Worm (Caenorhabditis elegans) whole organism, L4 larva: ENCODE data around the gene pitr-5.

Experiments used
- R02D3.7 ChIP-seq: fragments of 150-350 bp; sonication (generic microtip); optimal IDR thresholded peaks from 3 replicates; lab custom pipeline; 2014; ENCODE audit warnings: missing biosample characterization, missing genetic modification characterization
- T20F7.1 ChIP-seq: fragments of 200-800 bp; sonication (Bioruptor generic); optimal IDR thresholded peaks from 2 replicates; lab custom pipeline; 2018; ENCODE audit warnings: mild to moderate bottlenecking, missing genetic modification characterization, missing compliant biosample characterization
- Y5F2A.4 ChIP-seq: fragments of 200-800 bp; sonication (Bioruptor generic); optimal IDR thresholded peaks from 2 replicates; lab custom pipeline; 2018; ENCODE audit warnings: mild to moderate bottlenecking, missing genetic modification characterization, missing compliant biosample characterization
- ZK546.5 ChIP-seq, 2 experiments: sonication (generic microtip); optimal IDR thresholded peaks; 2 replicates each; lab custom pipeline; 2017; ENCODE audit warnings: missing biosample characterization in 2 of 2, missing genetic modification characterization in 2 of 2
- aha-1 ChIP-seq: fragments of 150-350 bp; peaks from one replicate; lab custom pipeline; 2014; ENCODE audit warnings: missing biosample characterization, missing genetic modification characterization
- ama-1 ChIP-seq: fragments of 150-350 bp; optimal IDR thresholded peaks from 2 replicates; lab custom pipeline; 2014; ENCODE audit warnings: inconsistent platforms, mixed read lengths
- ceh-20 ChIP-seq: fragments of 200-800 bp; sonication (Bioruptor generic); IDR thresholded peaks from 2 replicates; pipeline ENCODE4 v1.3.6; 2022; ENCODE audit warnings: missing genetic modification reagents, missing genetic modification characterization, missing compliant biosample characterization
- ceh-28 ChIP-seq: fragments of 150-350 bp; optimal IDR thresholded peaks from 2 replicates; lab custom pipeline; 2014; ENCODE audit warnings: missing biosample characterization, missing genetic modification reagents, missing genetic modification characterization
- ceh-44 ChIP-seq: fragments of 200-800 bp; sonication (Bioruptor generic); IDR thresholded peaks from 2 replicates; pipeline ENCODE4 v1.3.6; 2022; ENCODE audit warnings: missing genetic modification reagents, missing genetic modification characterization, missing compliant biosample characterization
- ceh-82 ChIP-seq: sonication (generic microtip); optimal IDR thresholded peaks from 2 replicates; lab custom pipeline; 2017; ENCODE audit warnings: missing biosample characterization, missing genetic modification characterization
- cey-2 ChIP-seq: sonication (generic microtip); optimal IDR thresholded peaks from 3 replicates; lab custom pipeline; 2017; ENCODE audit warnings: missing genetic modification characterization, mild to moderate bottlenecking, missing compliant biosample characterization, antibody characterized with exemption, borderline replicate concordance; ENCODE audit not compliant: insufficient read depth
- daf-16 ChIP-seq, 3 experiments: sonication (generic microtip); optimal IDR thresholded peaks; 2 replicates each; lab custom pipeline; 2016 to 2017; ENCODE audit warnings: missing genetic modification characterization in 3 of 3, missing genetic modification reagents in 3 of 3, mild to moderate bottlenecking in 2 of 3, missing compliant biosample characterization in 2 of 3, missing biosample characterization in 1 of 3, moderate library complexity in 1 of 3
- daf-19 ChIP-seq: fragments of 200-800 bp; sonication (Bioruptor generic); conservative IDR thresholded peaks from 2 replicates; pipeline ENCODE4 v1.3.6; 2022; ENCODE audit warnings: missing genetic modification characterization, missing compliant biosample characterization
- dmd-6 ChIP-seq: fragments of 200-800 bp; sonication (Bioruptor generic); IDR thresholded peaks from 2 replicates; pipeline ENCODE4 v1.3.6; 2022; ENCODE audit warnings: missing genetic modification reagents, missing genetic modification characterization, missing compliant biosample characterization
- dmd-8 ChIP-seq: fragments of 200-800 bp; sonication (Bioruptor generic); IDR thresholded peaks from 2 replicates; pipeline ENCODE4 v1.3.6; 2022; ENCODE audit warnings: missing genetic modification characterization, missing compliant biosample characterization
- dpl-1 ChIP-seq: fragments of 150-350 bp; optimal IDR thresholded peaks from 2 replicates; lab custom pipeline; 2014; ENCODE audit warnings: missing biosample characterization, missing genetic modification reagents, missing genetic modification characterization
- dve-1 ChIP-seq: sonication (generic microtip); optimal IDR thresholded peaks from 2 replicates; lab custom pipeline; 2017; ENCODE audit warnings: antibody characterized with exemption, mild to moderate bottlenecking, missing genetic modification characterization, missing compliant biosample characterization; ENCODE audit not compliant: insufficient read depth
- fos-1 ChIP-seq: fragments of 150-350 bp; optimal IDR thresholded peaks from 2 replicates; lab custom pipeline; 2014; ENCODE audit warnings: missing biosample characterization, missing genetic modification characterization
- hlh-11 ChIP-seq: fragments of 200-800 bp; sonication (Bioruptor generic); optimal IDR thresholded peaks from 2 replicates; lab custom pipeline; 2018; ENCODE audit warnings: mild to moderate bottlenecking, missing genetic modification characterization, missing compliant biosample characterization
- hlh-30 ChIP-seq: sonication (generic microtip); optimal IDR thresholded peaks from 2 replicates; lab custom pipeline; 2017; ENCODE audit warnings: antibody characterized with exemption, mild to moderate bottlenecking, missing genetic modification characterization, missing compliant biosample characterization; ENCODE audit not compliant: insufficient read depth
- lim-7 ChIP-seq: fragments of 200-800 bp; sonication (Bioruptor generic); IDR thresholded peaks from 2 replicates; pipeline ENCODE4 v1.3.6; 2022; ENCODE audit warnings: missing genetic modification characterization, missing compliant biosample characterization
- lin-1 ChIP-seq: fragments of 200-800 bp; sonication (Bioruptor generic); IDR thresholded peaks from 2 replicates; pipeline ENCODE4 v1.3.6; 2022; ENCODE audit warnings: missing genetic modification reagents, missing genetic modification characterization, missing compliant biosample characterization
- lin-15B ChIP-seq: fragments of 150-350 bp; sonication (generic microtip); optimal IDR thresholded peaks from 3 replicates; lab custom pipeline; 2014; ENCODE audit warnings: missing biosample characterization, missing genetic modification characterization
- lin-39 ChIP-seq: fragments of 150-350 bp; optimal IDR thresholded peaks from 2 replicates; lab custom pipeline; 2014; ENCODE audit warnings: missing biosample characterization, missing genetic modification reagents, missing genetic modification characterization
- madf-5 ChIP-seq, 2 experiments: fragments of 200-800 bp; sonication (Bioruptor generic); IDR thresholded peaks; 2 replicates each; pipeline ENCODE4 v1.3.6; 2022; ENCODE audit warnings: missing compliant biosample characterization in 2 of 2, missing genetic modification characterization in 2 of 2
- mes-2 ChIP-seq: sonication (generic microtip); optimal IDR thresholded peaks from 2 replicates; lab custom pipeline; 2016; ENCODE audit warnings: missing genotype, mild to moderate bottlenecking, missing genetic modification characterization, missing compliant biosample characterization; ENCODE audit not compliant: poor library complexity, severe bottlenecking
- mxl-2 ChIP-seq: fragments of 200-800 bp; sonication (Bioruptor generic); conservative IDR thresholded peaks from 2 replicates; pipeline ENCODE4 v1.3.6; 2022; ENCODE audit warnings: missing genetic modification reagents, missing genetic modification characterization, missing compliant biosample characterization
- nhr-237 ChIP-seq: sonication (generic microtip); optimal IDR thresholded peaks from 2 replicates; lab custom pipeline; 2017; ENCODE audit warnings: missing biosample characterization, missing genetic modification characterization
- nhr-25 ChIP-seq: sonication (generic microtip); optimal IDR thresholded peaks from 2 replicates; lab custom pipeline; 2017; ENCODE audit warnings: missing genetic modification characterization, mild to moderate bottlenecking, missing compliant biosample characterization, antibody characterized with exemption, moderate library complexity, borderline replicate concordance; ENCODE audit not compliant: insufficient read depth
- nhr-28 ChIP-seq: fragments of 150-350 bp; optimal IDR thresholded peaks from 2 replicates; lab custom pipeline; 2014; ENCODE audit warnings: missing biosample characterization, missing genetic modification characterization
- nhr-41 ChIP-seq: fragments of 200-800 bp; sonication (Bioruptor generic); IDR thresholded peaks from 2 replicates; pipeline ENCODE4 v1.3.6; 2022; ENCODE audit warnings: missing genetic modification reagents, missing genetic modification characterization, missing compliant biosample characterization
- nhr-77 ChIP-seq: fragments of 150-350 bp; optimal IDR thresholded peaks from 2 replicates; lab custom pipeline; 2014; ENCODE audit warnings: missing biosample characterization, missing genetic modification characterization
- pqm-1 ChIP-seq: sonication (generic microtip); optimal IDR thresholded peaks from 2 replicates; lab custom pipeline; 2017; ENCODE audit warnings: missing biosample characterization, missing genetic modification characterization
- sdz-12 ChIP-seq: fragments of 200-800 bp; sonication (Bioruptor generic); optimal IDR thresholded peaks from 2 replicates; lab custom pipeline; 2018; ENCODE audit warnings: mild to moderate bottlenecking, missing genetic modification characterization, missing compliant biosample characterization
- snpc-1.2 ChIP-seq: fragments of 200-800 bp; sonication (Bioruptor generic); IDR thresholded peaks from 2 replicates; pipeline ENCODE4 v1.3.6; 2022; ENCODE audit warnings: missing genetic modification reagents, missing genetic modification characterization, missing compliant biosample characterization
- tra-1 ChIP-seq: fragments of 200-800 bp; sonication (Bioruptor generic); IDR thresholded peaks from 2 replicates; pipeline ENCODE4 v1.3.6; 2022; ENCODE audit warnings: missing genetic modification reagents, missing genetic modification characterization, missing compliant biosample characterization

The pitr-5 gene

DNA sequence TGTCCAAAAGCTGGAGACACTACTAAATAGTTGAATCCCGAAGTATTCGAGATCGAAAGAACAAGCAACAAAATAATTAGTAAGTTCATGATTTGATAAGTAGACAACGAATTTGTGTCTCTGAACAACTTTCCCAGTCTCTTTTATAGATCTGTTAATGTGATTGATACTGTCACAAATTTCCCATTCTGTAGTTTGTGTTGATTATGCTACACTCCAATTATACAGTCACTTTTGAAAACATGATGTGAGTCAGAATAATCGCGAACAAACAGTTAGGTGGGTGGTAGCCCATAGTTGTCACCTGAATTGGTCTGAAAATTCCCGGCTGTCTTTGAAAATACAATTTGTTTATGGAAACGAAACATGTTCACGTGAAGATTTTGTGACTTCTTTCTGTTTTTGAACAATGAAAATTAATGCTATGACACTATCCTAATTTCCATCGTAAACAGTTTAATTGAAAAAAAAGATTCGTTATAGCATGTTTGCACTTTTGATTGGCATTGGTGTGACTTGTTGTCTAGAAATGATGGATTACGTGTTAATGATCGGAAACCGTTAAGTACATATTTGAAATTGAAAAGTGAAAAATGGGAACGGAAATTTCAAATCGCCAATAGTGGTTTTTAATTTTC, 21.1 kb upstream of the pitr-5 start, which contains the start of gene ugt-41 (continued):
- TF ChIP-seq hlh-30 (tag; lab: Kevin White, UChicago): no peak

DNA sequence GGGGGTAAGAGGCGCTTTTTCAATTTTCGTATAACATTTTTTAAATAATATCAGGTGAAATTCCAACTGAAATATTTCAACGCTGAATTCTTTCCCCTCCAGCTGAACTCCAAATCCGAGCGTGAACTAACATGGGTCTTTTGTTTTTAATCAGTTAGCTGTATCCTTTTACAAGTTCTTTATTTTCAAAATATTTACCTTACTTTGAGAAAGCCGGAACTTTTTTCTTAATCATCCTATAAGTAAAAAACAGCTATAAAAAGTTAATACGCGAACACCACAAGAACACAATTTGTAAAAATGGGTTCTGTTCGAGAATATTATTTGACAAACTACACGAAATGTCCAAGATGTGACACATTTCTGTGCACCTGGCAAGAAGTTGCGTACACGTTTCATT, 20.4 kb upstream of the pitr-5 start, which contains the start of gene srh-83:
TSS of gene srh-83 (plus strand) at position 301 of the 400 bp plus-strand sequence.
- TF ChIP-seq lin-15B (tag; lab: Kevin White, UChicago) (no peak), dmd-8 (GFP tag; lab: Robert Waterston, UW) (no peak), ceh-20 (GFP tag; lab: Robert Waterston, UW) (no peak)
- TF ChIP-seq, all 104 proteins: peak for 0

DNA sequence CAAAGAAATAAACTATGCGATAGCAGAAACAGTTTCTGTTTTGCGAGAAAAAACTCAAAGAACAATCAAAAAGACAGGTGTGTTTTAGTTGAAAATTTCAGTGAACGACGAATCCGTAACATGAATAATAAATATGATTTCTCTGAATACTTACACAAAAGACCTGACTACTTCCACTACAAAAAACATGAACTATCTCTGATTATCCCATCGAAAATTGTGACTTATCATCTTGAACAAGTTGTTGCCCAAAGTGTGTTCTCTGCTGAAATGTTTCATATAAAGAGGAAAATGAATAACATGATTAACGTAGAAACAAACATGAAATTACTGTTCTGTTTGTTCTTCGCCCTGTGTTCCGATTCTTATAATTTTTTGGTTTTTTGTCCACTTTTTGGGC, 17.9 kb upstream of the pitr-5 start, which contains the start of gene ugt-36:
TSS of gene ugt-36 (plus strand) at position 301 of the 400 bp plus-strand sequence.
- TF ChIP-seq ZK546.5 (tag; optimal IDR thresholded peaks at IDR 0.05; lab: Kevin White, UChicago) (no peak), ceh-28 (tag; lab: Kevin White, UChicago) (no peak), nhr-28 (tag; lab: Kevin White, UChicago) (peak; percentile 16), hlh-30 (tag; lab: Kevin White, UChicago) (no peak), cey-2 (no peak), R02D3.7 (no peak), ceh-44 (GFP tag; lab: Robert Waterston, UW) (no peak)
- TF ChIP-seq, all 104 proteins: peak for 1

DNA sequence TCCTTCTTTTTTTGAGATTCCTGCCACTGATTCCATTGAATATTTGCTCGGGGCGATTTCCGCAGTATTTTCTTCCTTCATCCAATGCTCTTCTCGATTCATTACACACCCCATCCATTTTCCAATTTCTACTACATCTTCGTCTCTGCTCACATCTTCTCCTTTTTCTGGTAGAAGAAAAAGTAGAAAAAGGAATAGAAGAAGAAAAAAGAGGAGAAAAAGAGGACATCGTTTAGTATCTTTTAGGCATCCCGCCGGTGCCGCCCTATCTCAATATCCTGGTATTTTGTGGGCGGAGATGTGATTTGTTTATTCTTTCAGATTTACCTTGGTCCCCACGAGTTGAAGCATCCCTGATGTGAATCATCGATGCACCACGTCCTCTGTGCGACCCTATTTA, 9.4 kb upstream of the pitr-5 start, which contains the start of gene lgc-39:
TSS of gene lgc-39 (plus strand) at position 301 of the 400 bp plus-strand sequence.
- TF ChIP-seq lin-39 (tag; lab: Kevin White, UChicago) (no peak), madf-5 (GFP tag; IDR thresholded peaks at IDR 0.05; lab: Robert Waterston, UW) (no peak), ceh-82 (tag; lab: Kevin White, UChicago) (no peak), Y5F2A.4 (GFP tag; lab: Kevin White, UChicago) (no peak), fos-1 (tag; lab: Kevin White, UChicago) (no peak), tra-1 (GFP tag; lab: Robert Waterston, UW) (no peak), ama-1 (no peak), T20F7.1 (GFP tag; lab: Kevin White, UChicago) (no peak), nhr-41 (GFP tag; lab: Robert Waterston, UW) (no peak), sdz-12 (GFP tag; lab: Kevin White, UChicago) (no peak), lim-7 (GFP tag; lab: Robert Waterston, UW) (no peak)
- TF ChIP-seq, all 104 proteins: peak for 0

DNA sequence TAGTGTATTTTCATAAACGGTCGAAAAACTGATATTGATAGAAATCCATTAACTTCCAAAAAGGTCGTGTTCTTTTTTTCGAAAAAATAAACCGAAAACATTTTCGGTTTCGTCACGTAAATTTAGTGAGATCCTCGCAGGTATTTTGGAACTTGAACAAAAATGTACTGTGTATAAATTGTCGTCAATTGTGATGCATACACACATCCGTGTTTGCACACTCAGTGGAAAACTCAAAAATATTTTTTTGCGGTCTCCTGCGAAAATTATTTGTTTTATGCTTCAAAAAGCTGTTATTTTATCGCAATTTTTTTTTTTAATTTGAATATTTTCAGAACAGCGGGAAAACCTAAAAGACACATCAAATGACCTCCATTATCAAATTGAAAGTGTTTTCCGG, 5.8 kb upstream of the pitr-5 start, which contains the start of gene cpsf-2:
TSS of gene cpsf-2 (plus strand) at position 330 of the 400 bp plus-strand sequence.
- peak; percentile 72 for TF ChIP-seq aha-1
- TF ChIP-seq daf-19: no peak
- peak; percentile 47 for TF ChIP-seq mes-2
- TF ChIP-seq dpl-1 (GFP tag; lab: Kevin White, UChicago): peak; percentile 1
- TF ChIP-seq fos-1 (tag; lab: Kevin White, UChicago): no peak

DNA sequence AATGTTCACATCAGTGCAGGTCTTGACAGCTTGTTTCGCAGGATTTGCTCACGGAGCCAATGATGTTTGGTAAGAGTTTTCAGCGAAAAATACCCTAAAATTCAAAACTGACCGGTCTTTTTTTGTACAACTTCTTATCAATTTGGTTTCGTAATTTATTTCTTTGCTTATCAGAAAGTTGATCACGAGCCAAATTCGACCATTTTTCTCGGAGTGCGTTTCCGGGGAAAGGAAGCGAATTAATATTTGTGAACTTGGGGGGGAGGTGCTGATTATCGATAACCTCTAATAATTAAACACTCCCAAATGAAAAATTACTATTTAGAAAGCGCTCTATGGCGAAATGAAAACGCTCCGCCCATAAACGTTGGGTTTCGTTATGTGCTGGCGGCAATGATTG, 1.9 kb downstream of the pitr-5 start:
- TF ChIP-seq Y5F2A.4 (GFP tag; lab: Kevin White, UChicago) (no peak), daf-16 (GFP tag; optimal IDR thresholded peaks at IDR 0.05; lab: Kevin White, UChicago) (no peak), daf-16 (tag; optimal IDR thresholded peaks at IDR 0.05; lab: Kevin White, UChicago) (peak; percentile 37), mxl-2 (no peak), hlh-11 (peak; percentile 52), dmd-6 (GFP tag; lab: Robert Waterston, UW) (peak; percentile 69), pqm-1 (tag; lab: Kevin White, UChicago) (peak; percentile 69), nhr-237 (tag; lab: Kevin White, UChicago) (no peak), lin-1 (GFP tag; lab: Robert Waterston, UW) (peak; percentile 75; the same call in 1 of the 2 replicates), nhr-77 (peak; percentile 49), nhr-25 (tag; lab: Kevin White, UChicago) (no peak), nhr-28 (tag; lab: Kevin White, UChicago) (peak; percentile 75), dmd-8 (GFP tag; lab: Robert Waterston, UW) (no peak), snpc-1.2 (GFP tag; lab: Robert Waterston, UW) (no peak), dve-1 (tag; lab: Kevin White, UChicago) (peak; percentile 25)
